Fruit fly (Drosophila melanogaster): Measurements from ENCODE around the gene CG6839.

DNA sequence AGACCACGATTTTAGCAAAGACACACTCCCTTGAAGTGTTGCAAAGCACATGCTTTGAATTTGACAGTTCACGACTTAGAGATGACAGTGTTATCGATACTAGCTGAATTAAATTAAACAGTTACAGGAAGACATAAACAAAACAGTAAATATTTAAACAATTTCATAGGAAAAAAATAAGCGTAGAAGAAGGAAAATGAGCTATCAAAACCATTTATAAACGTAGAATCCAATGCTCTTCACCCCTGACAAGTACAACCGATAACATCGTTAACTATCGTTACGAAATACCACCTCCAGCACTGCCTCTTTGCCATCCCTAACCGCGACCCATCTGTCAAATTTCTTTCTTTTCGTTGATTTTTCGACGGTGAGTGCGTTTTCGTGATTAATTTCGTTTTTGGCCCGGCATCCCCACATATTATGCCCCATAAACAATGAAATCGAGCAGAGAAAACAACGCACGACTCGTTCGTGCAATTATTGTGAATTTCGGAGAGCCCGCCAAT lies 18.6 kb upstream of the CG6839 start, which contains the start of gene RpL26:
- no peak for TF ChIP-seq EcR (GFP tag; optimal IDR thresholded peaks at IDR 0.05)
- no peak for TF ChIP-seq pan (optimal IDR thresholded peaks at IDR 0.05)
- no peak for TF ChIP-seq usp (GFP tag; optimal IDR thresholded peaks at IDR 0.05)
- no peak for TF ChIP-seq CG8478 (optimal IDR thresholded peaks at IDR 0.05)
